Worm (Caenorhabditis elegans) whole organism, L1 larva: Measurements from ENCODE around the gene Y66D12A.24.
"Not testable (repeated sequence)": the region's sequence is repeated elsewhere in the genome, so short reads cannot be mapped to it uniquely, and the experiment has no call there.

Experiments
- aha-1 ChIP-seq: fragments of 150-350 bp; optimal IDR thresholded peaks from 2 replicates; lab custom pipeline; 2014; ENCODE audit warnings: missing biosample characterization, missing genetic modification characterization
- ama-1 ChIP-seq: fragments of 150-350 bp; optimal IDR thresholded peaks from 2 replicates; lab custom pipeline; 2014
- egl-27 ChIP-seq, 2 experiments: fragments of 150-350 bp in 1 of 2; sonication (generic microtip); optimal IDR thresholded peaks; 3 replicates each; lab custom pipeline; 2017 to 2018; ENCODE audit warnings: missing biosample characterization in 2 of 2, missing genetic modification characterization in 2 of 2, missing genetic modification reagents in 2 of 2
- skn-1 ChIP-seq: fragments of 150-350 bp; optimal IDR thresholded peaks from 2 replicates; lab custom pipeline; 2014; ENCODE audit warnings: missing biosample characterization, missing genetic modification characterization
- swsn-7 ChIP-seq: sonication (generic microtip); optimal IDR thresholded peaks from 2 replicates; lab custom pipeline; 2016; ENCODE audit warnings: missing genetic modification characterization, missing compliant biosample characterization
- unc-130 ChIP-seq: fragments of 150-350 bp; optimal IDR thresholded peaks from 2 replicates; lab custom pipeline; 2017; ENCODE audit warnings: missing biosample characterization, missing genetic modification characterization, inconsistent platforms

- not testable (repeated sequence) for TF ChIP-seq unc-130 (tag; lab: Kevin White, UChicago); ama-1 (lab: Kevin White, UChicago); skn-1; swsn-7 (tag; lab: Kevin White, UChicago); egl-27 (tag; optimal IDR thresholded peaks at IDR 0.05; lab: Kevin White, UChicago); aha-1 (tag; lab: Kevin White, UChicago)
Observed at ce11 chrIII:11515192-11515591, 18.5 kb downstream of the Y66D12A.24 start.
